Worm (Caenorhabditis elegans) whole organism, L4 larva: ENCODE results near the gene F59E11.7.
A peak's percentile ranks its signal among the peaks of the same experiment; 100 is the strongest.

ENCODE experiments used
- D1046.2 ChIP-seq: fragments of 200-800 bp; sonication (Bioruptor generic); IDR thresholded peaks from 2 replicates; pipeline ENCODE4 v1.3.6; 2022; ENCODE audit warnings: missing genetic modification characterization, missing compliant biosample characterization
- F26F4.8 ChIP-seq: fragments of 200-800 bp; sonication (Bioruptor generic); conservative IDR thresholded peaks from 2 replicates; pipeline ENCODE4 v1.3.6; 2022; ENCODE audit warnings: missing genetic modification characterization, missing compliant biosample characterization
- F37D6.2 ChIP-seq: sonication (generic microtip); optimal IDR thresholded peaks from 2 replicates; lab custom pipeline; 2016; ENCODE audit warnings: mild to moderate bottlenecking, missing genetic modification characterization, missing compliant biosample characterization
- T20F7.1 ChIP-seq: fragments of 200-800 bp; sonication (Bioruptor generic); optimal IDR thresholded peaks from 2 replicates; lab custom pipeline; 2018; ENCODE audit warnings: mild to moderate bottlenecking, missing genetic modification characterization, missing compliant biosample characterization
- ZK337.2 ChIP-seq: fragments of 200-800 bp; sonication (Bioruptor generic); IDR thresholded peaks from 2 replicates; pipeline ENCODE4 v1.3.6; 2022; ENCODE audit warnings: missing genetic modification reagents, missing genetic modification characterization, missing compliant biosample characterization
- aly-2 ChIP-seq: sonication (generic microtip); optimal IDR thresholded peaks from 2 replicates; lab custom pipeline; 2018; ENCODE audit warnings: missing biosample characterization, missing genetic modification characterization
- attf-4 ChIP-seq: sonication (generic microtip); optimal IDR thresholded peaks from 3 replicates; lab custom pipeline; 2017; ENCODE audit warnings: missing biosample characterization, missing genetic modification characterization
- ceh-32 ChIP-seq: sonication (generic microtip); optimal IDR thresholded peaks from 2 replicates; lab custom pipeline; 2016; ENCODE audit warnings: mild to moderate bottlenecking, missing genetic modification characterization, missing compliant biosample characterization; ENCODE audit not compliant: poor library complexity
- ceh-44 ChIP-seq: fragments of 200-800 bp; sonication (Bioruptor generic); IDR thresholded peaks from 2 replicates; pipeline ENCODE4 v1.3.6; 2022; ENCODE audit warnings: missing genetic modification reagents, missing genetic modification characterization, missing compliant biosample characterization
- daf-12 ChIP-seq: fragments of 150-350 bp; optimal IDR thresholded peaks from 2 replicates; lab custom pipeline; 2014; ENCODE audit warnings: missing biosample characterization, missing genetic modification reagents, missing genetic modification characterization
- daf-8 ChIP-seq: fragments of 200-800 bp; sonication (Bioruptor generic); IDR thresholded peaks from 2 replicates; pipeline ENCODE4 v1.3.6; 2022; ENCODE audit warnings: missing genetic modification characterization, missing compliant biosample characterization
- dmd-6 ChIP-seq: fragments of 200-800 bp; sonication (Bioruptor generic); IDR thresholded peaks from 2 replicates; pipeline ENCODE4 v1.3.6; 2022; ENCODE audit warnings: missing genetic modification reagents, missing genetic modification characterization, missing compliant biosample characterization
- dmd-8 ChIP-seq: fragments of 200-800 bp; sonication (Bioruptor generic); IDR thresholded peaks from 2 replicates; pipeline ENCODE4 v1.3.6; 2022; ENCODE audit warnings: missing genetic modification characterization, missing compliant biosample characterization
- dve-1 ChIP-seq: sonication (generic microtip); optimal IDR thresholded peaks from 2 replicates; lab custom pipeline; 2017; ENCODE audit warnings: antibody characterized with exemption, mild to moderate bottlenecking, missing genetic modification characterization, missing compliant biosample characterization; ENCODE audit not compliant: insufficient read depth
- hif-1 ChIP-seq, 2 experiments: sonication (generic microtip); optimal IDR thresholded peaks; 2 replicates each; lab custom pipeline; 2016 to 2017; ENCODE audit warnings: missing compliant biosample characterization in 2 of 2, missing genetic modification characterization in 2 of 2, missing genetic modification reagents in 2 of 2, missing genotype in 2 of 2, mild to moderate bottlenecking in 1 of 2
- hlh-11 ChIP-seq: fragments of 200-800 bp; sonication (Bioruptor generic); optimal IDR thresholded peaks from 2 replicates; lab custom pipeline; 2018; ENCODE audit warnings: mild to moderate bottlenecking, missing genetic modification characterization, missing compliant biosample characterization
- hlh-30 ChIP-seq: sonication (generic microtip); optimal IDR thresholded peaks from 2 replicates; lab custom pipeline; 2017; ENCODE audit warnings: antibody characterized with exemption, mild to moderate bottlenecking, missing genetic modification characterization, missing compliant biosample characterization; ENCODE audit not compliant: insufficient read depth
- hmg-1.1 ChIP-seq: fragments of 200-800 bp; sonication (Bioruptor generic); IDR thresholded peaks from 2 replicates; pipeline ENCODE4 v1.3.6; 2022; ENCODE audit warnings: missing genetic modification reagents, missing genetic modification characterization, missing compliant biosample characterization
- lim-7 ChIP-seq: fragments of 200-800 bp; sonication (Bioruptor generic); IDR thresholded peaks from 2 replicates; pipeline ENCODE4 v1.3.6; 2022; ENCODE audit warnings: missing genetic modification characterization, missing compliant biosample characterization
- lin-1 ChIP-seq: fragments of 200-800 bp; sonication (Bioruptor generic); IDR thresholded peaks from 2 replicates; pipeline ENCODE4 v1.3.6; 2022; ENCODE audit warnings: missing genetic modification reagents, missing genetic modification characterization, missing compliant biosample characterization
- lin-15B ChIP-seq: fragments of 150-350 bp; sonication (generic microtip); optimal IDR thresholded peaks from 3 replicates; lab custom pipeline; 2014; ENCODE audit warnings: missing biosample characterization, missing genetic modification characterization
- lin-29 ChIP-seq: fragments of 200-800 bp; sonication (Bioruptor generic); IDR thresholded peaks from 2 replicates; pipeline ENCODE4 v1.3.6; 2022; ENCODE audit warnings: missing genetic modification reagents, missing genetic modification characterization, missing compliant biosample characterization
- lin-38 ChIP-seq: fragments of 200-800 bp; sonication (Bioruptor generic); IDR thresholded peaks from 2 replicates; pipeline ENCODE4 v1.3.6; 2022; ENCODE audit warnings: missing genetic modification reagents, missing genetic modification characterization, missing compliant biosample characterization
- lsy-2 ChIP-seq, 2 experiments: fragments of 150-350 bp in 1 of 2; sonication (generic microtip) in 1 of 2; optimal IDR thresholded peaks; 2 replicates each; lab custom pipeline; 2014 to 2017; ENCODE audit warnings: missing biosample characterization in 2 of 2, missing genetic modification characterization in 2 of 2
- mxl-3 ChIP-seq: fragments of 200-800 bp; sonication (Bioruptor generic); optimal IDR thresholded peaks from 2 replicates; lab custom pipeline; 2018; ENCODE audit warnings: mild to moderate bottlenecking, missing genetic modification characterization, missing compliant biosample characterization
- nhr-10 ChIP-seq: fragments of 150-350 bp; optimal IDR thresholded peaks from 2 replicates; lab custom pipeline; 2014; ENCODE audit warnings: missing biosample characterization, missing genetic modification characterization
- nhr-28 ChIP-seq: fragments of 150-350 bp; optimal IDR thresholded peaks from 2 replicates; lab custom pipeline; 2014; ENCODE audit warnings: missing biosample characterization, missing genetic modification characterization
- nhr-41 ChIP-seq: fragments of 200-800 bp; sonication (Bioruptor generic); IDR thresholded peaks from 2 replicates; pipeline ENCODE4 v1.3.6; 2022; ENCODE audit warnings: missing genetic modification reagents, missing genetic modification characterization, missing compliant biosample characterization
- pha-4 ChIP-seq, 2 experiments: fragments of 150-350 bp in 1 of 2; fragments of 200-800 bp in 1 of 2; sonication (Bioruptor generic) in 1 of 2; IDR thresholded peaks in 1 of 2; optimal IDR thresholded peaks in 1 of 2; 2 replicates each; pipeline versions ENCODE4 v1.3.6 to Lab custom; 2014 to 2022; ENCODE audit warnings: missing genetic modification characterization in 2 of 2, missing genetic modification reagents in 2 of 2, missing biosample characterization in 1 of 2, missing compliant biosample characterization in 1 of 2
- rbr-2 ChIP-seq: sonication (generic microtip); optimal IDR thresholded peaks from 2 replicates; lab custom pipeline; 2016; ENCODE audit warnings: missing genotype, missing genetic modification characterization, missing compliant biosample characterization
- saeg-2 ChIP-seq: fragments of 200-800 bp; sonication (Bioruptor generic); IDR thresholded peaks from 2 replicates; pipeline ENCODE4 v1.3.6; 2022; ENCODE audit warnings: missing genetic modification reagents, missing genetic modification characterization, missing compliant biosample characterization
- spr-1 ChIP-seq: sonication (generic microtip); optimal IDR thresholded peaks from 2 replicates; lab custom pipeline; 2016; ENCODE audit warnings: mild to moderate bottlenecking, missing genetic modification characterization, missing compliant biosample characterization
- spr-3 ChIP-seq: fragments of 200-800 bp; sonication (Bioruptor generic); optimal IDR thresholded peaks from 2 replicates; lab custom pipeline; 2018; ENCODE audit warnings: mild to moderate bottlenecking, missing genetic modification characterization, missing compliant biosample characterization
- tag-97 ChIP-seq: fragments of 200-800 bp; sonication (Bioruptor generic); IDR thresholded peaks from 2 replicates; pipeline ENCODE4 v1.3.6; 2022; ENCODE audit warnings: missing genetic modification characterization, missing compliant biosample characterization
- tra-1 ChIP-seq: fragments of 200-800 bp; sonication (Bioruptor generic); IDR thresholded peaks from 2 replicates; pipeline ENCODE4 v1.3.6; 2022; ENCODE audit warnings: missing genetic modification reagents, missing genetic modification characterization, missing compliant biosample characterization
- unc-39 ChIP-seq: sonication (generic microtip); optimal IDR thresholded peaks from 2 replicates; lab custom pipeline; 2017; ENCODE audit warnings: missing biosample characterization, missing genetic modification characterization
- unc-62 ChIP-seq, 3 experiments: fragments of 150-350 bp in 1 of 3; sonication (generic microtip); optimal IDR thresholded peaks in 2 of 3; peaks in 1 of 3; 1 replicate in 1 of 3; 2 replicates in 2 of 3; lab custom pipeline; 2014 to 2017; ENCODE audit warnings: missing biosample characterization in 3 of 3, missing genetic modification characterization in 3 of 3, missing genetic modification reagents in 3 of 3, missing genotype in 1 of 3
- zfp-2 ChIP-seq: sonication (generic microtip); optimal IDR thresholded peaks from 2 replicates; lab custom pipeline; 2016; ENCODE audit warnings: mild to moderate bottlenecking, missing genetic modification characterization, missing compliant biosample characterization
- zfp-3 ChIP-seq: fragments of 200-800 bp; sonication (Bioruptor generic); conservative IDR thresholded peaks from 2 replicates; pipeline ENCODE4 v1.3.6; 2022; ENCODE audit warnings: missing genetic modification reagents, missing genetic modification characterization, missing compliant biosample characterization
- zip-11 ChIP-seq: fragments of 200-800 bp; sonication (Bioruptor generic); IDR thresholded peaks from 2 replicates; pipeline ENCODE4 v1.3.6; 2022; ENCODE audit warnings: missing genetic modification characterization, missing compliant biosample characterization
- zip-2 ChIP-seq: fragments of 150-350 bp; optimal IDR thresholded peaks from 2 replicates; lab custom pipeline; 2014; ENCODE audit warnings: missing biosample characterization, missing genetic modification characterization

F59E11.7 gene

DNA sequence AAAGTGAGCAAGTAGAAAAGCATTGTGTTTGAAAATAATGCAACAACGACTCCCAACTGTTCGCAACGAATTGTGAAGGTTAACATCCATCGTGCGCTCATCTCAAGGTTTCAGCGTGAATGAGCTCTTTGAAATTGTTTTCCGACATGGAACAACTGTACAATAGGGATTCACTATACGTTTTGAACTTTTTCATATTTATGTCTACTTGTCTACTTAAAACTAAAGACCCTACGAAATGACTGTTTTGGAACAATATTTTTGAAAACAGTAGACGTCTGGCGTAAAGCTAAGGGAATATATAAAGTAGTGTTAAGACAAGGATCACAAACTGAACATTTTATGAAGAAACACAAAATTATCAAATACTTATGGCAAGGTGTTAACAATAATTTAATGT lies 6.4 kb upstream of the F59E11.7 start, which contains the start of gene str-86:
Gene str-86, minus strand, starts transcription at position 101 of the 400 bp plus-strand sequence.
- TF ChIP-seq daf-12 (tag; lab: Kevin White, UChicago) = no peak
- TF ChIP-seq ceh-32 (tag; lab: Kevin White, UChicago) = no peak
- TF ChIP-seq pha-4 (GFP tag; IDR thresholded peaks at IDR 0.05; lab: Robert Waterston, UW) = no peak
- no peak for TF ChIP-seq pha-4 (tag; optimal IDR thresholded peaks at IDR 0.05; lab: Kevin White, UChicago)
- TF ChIP-seq zip-11 (GFP tag; lab: Robert Waterston, UW) = no peak
- no peak for TF ChIP-seq zfp-3 (GFP tag; lab: Robert Waterston, UW)
- no peak for TF ChIP-seq lin-29 (GFP tag; lab: Robert Waterston, UW)
- TF ChIP-seq tra-1 (GFP tag; lab: Robert Waterston, UW) = no peak
- no peak for TF ChIP-seq hmg-1.1 (GFP tag; lab: Robert Waterston, UW)
- no peak for TF ChIP-seq lsy-2 (tag; optimal IDR thresholded peaks at IDR 0.05; lab: Kevin White, UChicago)
- no peak for TF ChIP-seq spr-3
- no peak for TF ChIP-seq zip-2 (tag; lab: Kevin White, UChicago)
- no peak for TF ChIP-seq unc-39 (tag; lab: Kevin White, UChicago)
- TF ChIP-seq zfp-2 (tag; lab: Kevin White, UChicago) = no peak
- TF ChIP-seq, all 104 proteins: peak for 0

DNA sequence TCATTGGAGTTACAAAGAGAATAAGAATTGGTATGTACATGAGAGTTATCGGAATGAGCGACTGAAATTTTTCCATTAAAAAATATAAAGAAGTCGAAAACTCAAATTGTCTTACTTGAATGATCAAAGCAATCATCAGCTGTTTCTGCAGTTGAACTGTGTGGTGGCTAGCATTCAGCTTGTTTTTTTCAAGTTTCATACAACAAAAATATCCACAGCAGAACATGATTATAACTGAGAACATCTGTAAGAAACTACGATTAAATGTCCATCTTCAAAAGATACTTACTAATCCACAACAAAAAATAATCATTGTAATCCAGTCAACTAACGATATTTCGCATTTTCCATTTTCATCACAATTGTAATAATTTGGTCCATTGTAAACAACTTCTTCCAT lies 5.3 kb upstream of the F59E11.7 start:
- peak in 1 of 2 experiments; percentile 3 for TF ChIP-seq unc-62 (GFP tag; optimal IDR thresholded peaks at IDR 0.05 in 1 of 2; lab: Kevin White, UChicago)
- no peak for TF ChIP-seq unc-62 (tag; optimal IDR thresholded peaks at IDR 0.05; lab: Kevin White, UChicago)
- no peak for TF ChIP-seq T20F7.1 (GFP tag; lab: Kevin White, UChicago)

DNA sequence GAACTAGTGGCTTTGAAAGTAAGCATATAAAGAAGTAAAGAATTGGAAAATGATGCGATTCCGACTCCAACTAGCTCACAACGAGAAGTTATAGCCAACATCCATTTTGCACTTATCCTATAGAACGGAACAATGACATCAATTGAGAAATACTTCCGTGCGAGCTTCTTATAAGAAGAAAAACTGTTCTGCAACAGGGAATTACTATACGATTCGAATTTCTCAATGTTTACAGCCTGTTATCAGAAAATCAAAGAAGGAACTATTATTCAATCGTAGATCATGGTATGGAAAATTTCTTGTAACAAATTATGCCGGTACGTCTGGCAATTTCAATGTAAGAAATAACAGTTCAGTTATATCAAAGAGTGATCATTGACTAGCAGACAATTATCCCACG lies 4.3 kb upstream of the F59E11.7 start, which contains the start of gene str-85:
Gene str-85, minus strand, starts transcription at position 101 of the 400 bp plus-strand sequence.
- no peak for TF ChIP-seq hlh-11 (tag; lab: Kevin White, UChicago)
- TF ChIP-seq attf-4 (tag; lab: Kevin White, UChicago) = no peak
- no peak for TF ChIP-seq lin-38
- no peak for TF ChIP-seq spr-1 (tag; lab: Kevin White, UChicago)
- no peak for TF ChIP-seq mxl-3 (GFP tag; lab: Kevin White, UChicago)
- no peak for TF ChIP-seq dmd-6 (GFP tag; lab: Robert Waterston, UW)
- no peak for TF ChIP-seq dmd-8 (GFP tag; lab: Robert Waterston, UW)
- TF ChIP-seq nhr-41 (GFP tag; lab: Robert Waterston, UW) = no peak
- no peak for TF ChIP-seq nhr-10
- TF ChIP-seq nhr-28 (tag; lab: Kevin White, UChicago) = no peak
- TF ChIP-seq saeg-2 (GFP tag; lab: Robert Waterston, UW) = no peak
- no peak for TF ChIP-seq daf-8 (GFP tag; lab: Robert Waterston, UW)
- TF ChIP-seq aly-2 (tag; lab: Kevin White, UChicago) = no peak
- no peak for TF ChIP-seq F26F4.8 (GFP tag; lab: Robert Waterston, UW)
- no peak for TF ChIP-seq ZK337.2 (GFP tag; lab: Robert Waterston, UW)
- no peak for TF ChIP-seq lin-1 (GFP tag; lab: Robert Waterston, UW)
- TF ChIP-seq, all 104 proteins: peak for 0

DNA sequence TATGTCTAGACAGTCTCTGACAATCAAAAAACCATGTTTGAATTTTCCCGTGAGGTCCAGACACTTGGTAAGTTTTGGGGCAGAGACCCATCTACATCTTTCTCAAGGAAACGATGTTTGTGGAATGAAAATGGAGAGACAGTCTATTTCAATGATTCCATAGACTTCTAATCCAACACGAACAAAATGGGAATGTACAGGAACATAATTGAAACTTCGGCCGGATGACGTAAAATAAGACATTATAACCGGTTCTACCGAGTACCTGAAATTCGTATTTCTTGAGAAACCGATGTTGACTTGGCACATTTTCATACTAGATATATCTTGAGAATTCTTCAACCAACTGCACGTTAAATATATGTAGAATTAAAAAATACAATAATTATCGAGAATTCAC lies 1.9 kb upstream of the F59E11.7 start, which contains the start of gene str-87:
Gene str-87, minus strand, starts transcription at position 101 of the 400 bp plus-strand sequence.
- no peak for TF ChIP-seq D1046.2 (GFP tag; lab: Robert Waterston, UW)
- no peak for TF ChIP-seq hmg-1.1 (GFP tag; lab: Robert Waterston, UW)
- TF ChIP-seq lim-7 (GFP tag; lab: Robert Waterston, UW) = no peak
- TF ChIP-seq pha-4 (GFP tag; IDR thresholded peaks at IDR 0.05; lab: Robert Waterston, UW) = no peak
- TF ChIP-seq pha-4 (tag; optimal IDR thresholded peaks at IDR 0.05; lab: Kevin White, UChicago) = no peak
- no peak for TF ChIP-seq F37D6.2 (tag; lab: Kevin White, UChicago)
- TF ChIP-seq lin-15B (tag; lab: Kevin White, UChicago) = no peak
- no peak for TF ChIP-seq lin-1 (GFP tag; lab: Robert Waterston, UW)
- TF ChIP-seq ceh-44 (GFP tag; lab: Robert Waterston, UW) = no peak
- no peak for TF ChIP-seq lin-38
- no peak for TF ChIP-seq T20F7.1 (GFP tag; lab: Kevin White, UChicago)
- no peak for TF ChIP-seq hlh-30 (tag; lab: Kevin White, UChicago)
- no peak for TF ChIP-seq ZK337.2 (GFP tag; lab: Robert Waterston, UW)
- TF ChIP-seq tag-97 (GFP tag; lab: Robert Waterston, UW) = no peak
- TF ChIP-seq rbr-2 (tag; lab: Kevin White, UChicago) = no peak
- TF ChIP-seq zip-11 (GFP tag; lab: Robert Waterston, UW) = no peak
- no peak for TF ChIP-seq unc-39 (tag; lab: Kevin White, UChicago)
- no peak for TF ChIP-seq dve-1
- TF ChIP-seq zfp-3 (GFP tag; lab: Robert Waterston, UW) = no peak
- no peak for TF ChIP-seq hif-1 (tag; optimal IDR thresholded peaks at IDR 0.05; lab: Kevin White, UChicago)
